Fruit fly (Drosophila melanogaster): Measurements from ENCODE around the gene Nlp.
A peak's percentile ranks its signal among the peaks of the same experiment; 100 is the strongest.

Gene Nlp

dm6 chr3R:30036609-30037008 is 32.0 kb downstream of the Nlp start, which contains the start of gene ZIPIC (continued):
- TF ChIP-seq gcm2 (GFP tag; optimal IDR thresholded peaks at IDR 0.05) (no peak), gem (tag; optimal IDR thresholded peaks at IDR 0.05) (no peak), ERR (GFP tag; optimal IDR thresholded peaks at IDR 0.05) (no peak), Ets97D (GFP tag; optimal IDR thresholded peaks at IDR 0.05) (peak; percentile 8), luna (GFP tag; optimal IDR thresholded peaks at IDR 0.05) (no peak), E2f2 (GFP tag; IDR thresholded peaks at IDR 0.05) (peak; percentile 87), Fer3 (tag; optimal IDR thresholded peaks at IDR 0.05) (no peak)

DNA sequence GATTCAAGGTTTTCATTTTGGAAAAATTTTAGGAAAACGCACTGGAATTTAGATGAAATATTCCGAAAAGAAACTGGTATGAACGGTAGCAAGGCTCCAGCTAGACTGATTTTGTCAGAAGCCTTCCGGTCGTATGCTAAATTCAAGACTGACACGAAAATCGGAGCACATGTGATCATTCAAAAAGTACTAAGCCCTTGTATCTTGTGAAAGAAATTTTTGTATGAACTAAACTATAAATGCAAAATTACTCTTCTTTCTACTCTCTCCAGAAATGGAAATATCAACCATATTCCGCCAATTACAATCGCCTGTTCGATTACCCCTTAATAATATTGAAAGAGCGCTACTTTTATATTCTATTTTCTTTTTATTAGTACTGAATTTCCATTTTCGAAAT is 33.0 kb downstream of the Nlp start, which contains the start of gene ocn:
TSS of gene ocn (minus strand) at position 101 of the 400 bp plus-strand sequence.
- TF ChIP-seq CG11093 (GFP tag; IDR thresholded peaks at IDR 0.05) (no peak), Doc3 (GFP tag; IDR thresholded peaks at IDR 0.05; ENCODE audit: partially characterized antibody) (0 out of 3 replicates have a peak, but pooled peaks have one; percentile 6), Side (GFP tag; optimal IDR thresholded peaks at IDR 0.05) (no peak)

- no peak for TF ChIP-seq CG3995 (GFP tag; optimal IDR thresholded peaks at IDR 0.05)
- TF ChIP-seq tio (GFP tag; optimal IDR thresholded peaks at IDR 0.05) = no peak
- no peak for TF ChIP-seq CG8478 (optimal IDR thresholded peaks at IDR 0.05)
Observed at dm6 chr3R:30038628-30039027, 34.0 kb downstream of the Nlp start, which contains the start of gene janB. Gene janB, minus strand, starts transcription at chr3R:30038728.

DNA sequence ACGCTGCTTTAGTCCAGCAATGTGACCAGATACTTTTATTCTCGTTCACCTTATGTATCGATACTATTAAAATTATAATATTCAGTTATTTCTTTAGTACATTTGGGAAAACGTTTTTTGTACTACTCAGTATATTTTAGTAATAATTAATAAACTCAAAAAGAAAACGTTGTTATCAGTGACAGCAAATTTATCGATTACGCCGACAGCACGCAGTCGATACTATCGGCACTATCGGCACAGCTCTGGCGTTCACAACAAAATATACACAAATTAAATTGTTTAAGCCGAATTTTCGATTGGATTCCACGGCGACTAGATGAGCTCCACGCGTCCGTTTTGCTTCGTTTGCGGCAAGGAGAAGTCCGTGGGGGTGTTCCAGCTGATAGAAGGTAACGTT is 34.9 kb downstream of the Nlp start, which contains the start of the genes janA, Sry-alpha and Sry-beta:
TSS of gene janA (minus strand) at position 40 of the 400 bp plus-strand sequence.
TSS of gene Sry-alpha (plus strand) at position 226 of the 400 bp plus-strand sequence.
TSS of gene Sry-beta (plus strand) at position 226 of the 400 bp plus-strand sequence.
- TF ChIP-seq Hmx (GFP tag; optimal IDR thresholded peaks at IDR 0.05) (no peak), trem (tag; optimal IDR thresholded peaks at IDR 0.05) (peak; percentile 75), gem (tag; optimal IDR thresholded peaks at IDR 0.05) (no peak), CG8924 (tag; optimal IDR thresholded peaks at IDR 0.05) (peak; percentile 64), vvl (GFP tag; IDR thresholded peaks at IDR 0.05) (peak; percentile 42; the same call in 1 of the 2 replicates), CG30403 (GFP tag; optimal IDR thresholded peaks at IDR 0.05) (peak; percentile 16), E2f2 (GFP tag; IDR thresholded peaks at IDR 0.05) (peak; percentile 71), cato (GFP tag; optimal IDR thresholded peaks at IDR 0.05; ENCODE audit: borderline replicate concordance) (no peak), CG10565 (GFP tag; optimal IDR thresholded peaks at IDR 0.05) (no peak), CG10267 (tag; optimal IDR thresholded peaks at IDR 0.05) (peak; percentile 62), CG4617 (GFP tag; optimal IDR thresholded peaks at IDR 0.05; ENCODE audit: borderline replicate concordance) (peak; percentile 92), knrl (GFP tag; IDR thresholded peaks at IDR 0.05; ENCODE audit: partially characterized antibody) (peak; percentile 99), Sry-β (GFP tag; optimal IDR thresholded peaks at IDR 0.05) (peak; percentile 54), amos (GFP tag; IDR thresholded peaks at IDR 0.05; ENCODE audit: partially characterized antibody) (peak; percentile 99), zen2 (GFP tag; IDR thresholded peaks at IDR 0.05; ENCODE audit: partially characterized antibody) (peak; percentile 99), psq (GFP tag; optimal IDR thresholded peaks at IDR 0.05) (no peak), Xrp1 (GFP tag; IDR thresholded peaks at IDR 0.05) (no peak), stwl (tag; optimal IDR thresholded peaks at IDR 0.05) (peak; percentile 77), TFAM (GFP tag; optimal IDR thresholded peaks at IDR 0.05) (no peak), onecut (GFP tag; IDR thresholded peaks at IDR 0.05) (no peak), CG4328 (GFP tag; optimal IDR thresholded peaks at IDR 0.05) (no peak), gfzf (GFP tag; optimal IDR thresholded peaks at IDR 0.05) (peak; percentile 63), CG1233 (GFP tag; optimal IDR thresholded peaks at IDR 0.05) (no peak), toy (GFP tag; IDR thresholded peaks at IDR 0.05) (no peak), CG12104 (GFP tag; optimal IDR thresholded peaks at IDR 0.05) (no peak), CG9797 (GFP tag; optimal IDR thresholded peaks at IDR 0.05) (peak; percentile 80), chinmo (GFP tag; IDR thresholded peaks at IDR 0.05; ENCODE audit: partially characterized antibody) (peak; percentile 99), CG12219 (GFP tag; optimal IDR thresholded peaks at IDR 0.05) (no peak), Lpt (GFP tag; optimal IDR thresholded peaks at IDR 0.05) (no peak), hb (GFP tag; IDR thresholded peaks at IDR 0.05; ENCODE audit: partially characterized antibody) (peak; percentile 99), CG1529 (GFP tag; optimal IDR thresholded peaks at IDR 0.05) (no peak), slbo (GFP tag; IDR thresholded peaks at IDR 0.05) (peak; percentile 24; the same call in 1 of the 2 replicates), CG15601 (tag; optimal IDR thresholded peaks at IDR 0.05) (peak; percentile 37), CG13287 (GFP tag; IDR thresholded peaks at IDR 0.05; ENCODE audit: partially characterized antibody) (peak; percentile 100)

Measured in whole organism, embryonic.